Worm (Caenorhabditis elegans) whole organism, young adult: ENCODE data around the gene F01D5.6.
"Not testable (repeated sequence)": the region's sequence is repeated elsewhere in the genome, so short reads cannot be mapped to it uniquely, and the experiment has no call there.

Experiments used
- C06A6.2 ChIP-seq: fragments of 200-800 bp; sonication (Bioruptor generic); conservative IDR thresholded peaks from 2 replicates; pipeline ENCODE4 v1.3.6; 2022; ENCODE audit warnings: missing genetic modification characterization, missing compliant biosample characterization
- F22D6.2 ChIP-seq: sonication (generic microtip); optimal IDR thresholded peaks from 2 replicates; lab custom pipeline; 2016; ENCODE audit warnings: mild to moderate bottlenecking, missing genetic modification characterization, missing compliant biosample characterization
- F23B12.7 ChIP-seq: sonication (generic microtip); optimal IDR thresholded peaks from 2 replicates; lab custom pipeline; 2017; ENCODE audit warnings: missing genetic modification characterization, mild to moderate bottlenecking, missing compliant biosample characterization, antibody characterized with exemption, moderate library complexity; ENCODE audit not compliant: insufficient read depth
- F37B4.10 ChIP-seq: fragments of 200-800 bp; sonication (Bioruptor generic); IDR thresholded peaks from 2 replicates; pipeline ENCODE4 v1.3.6; 2022; ENCODE audit warnings: missing genetic modification characterization, missing compliant biosample characterization
- F39B2.1 ChIP-seq: fragments of 200-800 bp; sonication (Bioruptor generic); IDR thresholded peaks from 2 replicates; pipeline ENCODE4 v1.3.6; 2022; ENCODE audit warnings: missing genetic modification reagents, missing genetic modification characterization, missing compliant biosample characterization
- K12H6.12 ChIP-seq: fragments of 200-800 bp; sonication (Bioruptor generic); optimal IDR thresholded peaks from 2 replicates; lab custom pipeline; 2018; ENCODE audit warnings: mild to moderate bottlenecking, missing genetic modification characterization, missing compliant biosample characterization
- Y56A3A.18 ChIP-seq: fragments of 200-800 bp; sonication (Bioruptor generic); IDR thresholded peaks from 2 replicates; pipeline ENCODE4 v1.3.6; 2022; ENCODE audit warnings: missing genetic modification reagents, missing genetic modification characterization, missing compliant biosample characterization
- Y67H2A.10 ChIP-seq: fragments of 200-800 bp; sonication (Bioruptor generic); conservative IDR thresholded peaks from 2 replicates; pipeline ENCODE4 v1.3.6; 2022; ENCODE audit warnings: missing genetic modification reagents, missing genetic modification characterization, missing compliant biosample characterization
- ama-1 ChIP-seq, 3 experiments: fragments of 150-350 bp in 1 of 3; sonication (generic microtip) in 2 of 3; optimal IDR thresholded peaks; 2 replicates each; lab custom pipeline; 2014 to 2018; ENCODE audit warnings: missing biosample characterization in 2 of 3, missing genetic modification characterization in 2 of 3, missing genetic modification reagents in 2 of 3
- aptf-2 ChIP-seq: fragments of 200-800 bp; sonication (Bioruptor generic); conservative IDR thresholded peaks from 2 replicates; pipeline ENCODE4 v1.3.6; 2022; ENCODE audit warnings: missing genetic modification reagents, missing genetic modification characterization, missing compliant biosample characterization
- attf-5 ChIP-seq: fragments of 200-800 bp; sonication (Bioruptor generic); optimal IDR thresholded peaks from 2 replicates; lab custom pipeline; 2018; ENCODE audit warnings: mild to moderate bottlenecking, missing genetic modification characterization, missing compliant biosample characterization
- ccch-3 ChIP-seq: fragments of 200-800 bp; sonication (Bioruptor generic); optimal IDR thresholded peaks from 2 replicates; lab custom pipeline; 2018; ENCODE audit warnings: mild to moderate bottlenecking, missing genetic modification characterization, missing compliant biosample characterization
- ceh-27 ChIP-seq: fragments of 200-800 bp; sonication (Bioruptor generic); optimal IDR thresholded peaks from 2 replicates; lab custom pipeline; 2018; ENCODE audit warnings: mild to moderate bottlenecking, missing genetic modification characterization, moderate library complexity, missing compliant biosample characterization
- ceh-58 ChIP-seq: fragments of 200-800 bp; sonication (Bioruptor generic); IDR thresholded peaks from 2 replicates; pipeline ENCODE4 v1.3.6; 2022; ENCODE audit warnings: missing genetic modification characterization, missing compliant biosample characterization
- dpl-1 ChIP-seq: fragments of 150-350 bp; optimal IDR thresholded peaks from 2 replicates; lab custom pipeline; 2014; ENCODE audit warnings: missing biosample characterization, missing genetic modification reagents, missing genetic modification characterization
- egrh-3 ChIP-seq: fragments of 200-800 bp; sonication (Bioruptor generic); IDR thresholded peaks from 2 replicates; pipeline ENCODE4 v1.3.6; 2022; ENCODE audit warnings: missing genetic modification reagents, missing genetic modification characterization, missing compliant biosample characterization
- hmg-1.2 ChIP-seq: fragments of 200-800 bp; sonication (Bioruptor generic); IDR thresholded peaks from 2 replicates; pipeline ENCODE4 v1.3.6; 2022; ENCODE audit warnings: missing genetic modification reagents, missing genetic modification characterization, missing compliant biosample characterization
- lag-1 ChIP-seq: fragments of 200-800 bp; sonication (Bioruptor generic); IDR thresholded peaks from 2 replicates; pipeline ENCODE4 v1.3.6; 2022; ENCODE audit warnings: missing genetic modification reagents, missing genetic modification characterization, missing compliant biosample characterization
- let-607 ChIP-seq, 2 experiments: fragments of 200-800 bp in 1 of 2; sonication (Bioruptor generic) in 1 of 2; sonication (generic microtip) in 1 of 2; optimal IDR thresholded peaks; 2 replicates each; lab custom pipeline; 2016 to 2018; ENCODE audit warnings: mild to moderate bottlenecking in 2 of 2, missing compliant biosample characterization in 2 of 2, missing genetic modification characterization in 2 of 2, moderate library complexity in 2 of 2, missing genotype in 1 of 2
- lir-1 ChIP-seq: fragments of 200-800 bp; sonication (Bioruptor generic); conservative IDR thresholded peaks from 2 replicates; pipeline ENCODE4 v1.3.6; 2022; ENCODE audit warnings: missing genetic modification reagents, missing genetic modification characterization, missing compliant biosample characterization
- lsl-1 ChIP-seq: fragments of 200-800 bp; sonication (Bioruptor generic); optimal IDR thresholded peaks from 2 replicates; lab custom pipeline; 2018; ENCODE audit warnings: mild to moderate bottlenecking, missing genetic modification characterization, moderate library complexity, missing compliant biosample characterization
- lsy-27 ChIP-seq: sonication (generic microtip); optimal IDR thresholded peaks from 2 replicates; lab custom pipeline; 2017; ENCODE audit warnings: missing genetic modification characterization, mild to moderate bottlenecking, missing compliant biosample characterization, antibody characterized with exemption, missing genotype, borderline replicate concordance; ENCODE audit not compliant: insufficient read depth
- madf-10 ChIP-seq: sonication (generic microtip); optimal IDR thresholded peaks from 2 replicates; lab custom pipeline; 2016; ENCODE audit warnings: mild to moderate bottlenecking, missing genetic modification characterization, missing compliant biosample characterization
- madf-3 ChIP-seq: fragments of 200-800 bp; sonication (Bioruptor generic); IDR thresholded peaks from 2 replicates; pipeline ENCODE4 v1.3.6; 2022; ENCODE audit warnings: missing genetic modification reagents, missing genetic modification characterization, missing compliant biosample characterization
- nhr-80 ChIP-seq: sonication (generic microtip); optimal IDR thresholded peaks from 2 replicates; lab custom pipeline; 2016; ENCODE audit warnings: missing genetic modification characterization, missing compliant biosample characterization
- pha-4 ChIP-seq: fragments of 150-350 bp; sonication (generic microtip); optimal IDR thresholded peaks from 2 replicates; lab custom pipeline; 2014; ENCODE audit warnings: missing biosample characterization, missing genetic modification reagents, missing genetic modification characterization
- snpc-3.4 ChIP-seq: sonication (generic microtip); optimal IDR thresholded peaks from 2 replicates; lab custom pipeline; 2017; ENCODE audit warnings: missing genetic modification characterization, mild to moderate bottlenecking, missing compliant biosample characterization, antibody characterized with exemption, moderate library complexity, missing genotype, missing genetic modification reagents
- snpc-4 ChIP-seq, 5 experiments: fragments of 150-350 bp in 1 of 5; sonication (generic microtip) in 4 of 5; optimal IDR thresholded peaks; 2 replicates each; lab custom pipeline; 2014 to 2018; ENCODE audit warnings: missing genetic modification characterization in 5 of 5, missing biosample characterization in 3 of 5, antibody characterized with exemption in 2 of 5, mild to moderate bottlenecking in 2 of 5, missing compliant biosample characterization in 2 of 5, missing genotype in 2 of 5, moderate library complexity in 2 of 5, missing genetic modification reagents in 1 of 5
- xnd-1 ChIP-seq: sonication (generic microtip); optimal IDR thresholded peaks from 2 replicates; lab custom pipeline; 2016; ENCODE audit warnings: missing genotype, missing genetic modification reagents, missing genetic modification characterization, missing compliant biosample characterization
- zfh-2 ChIP-seq: fragments of 200-800 bp; sonication (Bioruptor generic); conservative IDR thresholded peaks from 2 replicates; pipeline ENCODE4 v1.3.6; 2022; ENCODE audit warnings: missing genetic modification reagents, missing genetic modification characterization, missing compliant biosample characterization
- ztf-3 ChIP-seq: fragments of 200-800 bp; sonication (Bioruptor generic); optimal IDR thresholded peaks from 2 replicates; lab custom pipeline; 2018; ENCODE audit warnings: mild to moderate bottlenecking, missing genetic modification characterization, missing compliant biosample characterization

Gene F01D5.6

ce11 chrII:13966242-13966641 is 40.1 kb upstream of the F01D5.6 start, which contains the start of gene W07G1.7:
TSS of gene W07G1.7 (minus strand) at chrII:13966342.
- TF ChIP-seq F39B2.1 (GFP tag; lab: Robert Waterston, UW) (no peak), lag-1 (no peak), Y56A3A.18 (GFP tag; lab: Robert Waterston, UW) (no peak), K12H6.12 (tag; lab: Kevin White, UChicago) (no peak), F22D6.2 (tag; lab: Kevin White, UChicago) (no peak), ccch-3 (GFP tag; lab: Kevin White, UChicago) (no peak)

- TF ChIP-seq egrh-3 (GFP tag; lab: Robert Waterston, UW) (peak; percentile 36; the same call in 1 of the 2 replicates), zfh-2 (GFP tag; lab: Robert Waterston, UW) (peak; percentile 51; the same call in 1 of the 2 replicates), snpc-4 (tag; optimal IDR thresholded peaks at IDR 0.05; lab: Kevin White, UChicago) (peak in 1 of 4 experiments; percentile 47), lag-1 (0 out of 2 replicates have a peak, but pooled peaks have one; percentile 40)
- not testable (repeated sequence) for TF ChIP-seq snpc-4 (GFP tag; optimal IDR thresholded peaks at IDR 0.05; lab: Kevin White, UChicago)
These were observed 38.3 kb upstream of the F01D5.6 start for ce11 chrII:13968007-13968406.

ce11 chrII:13968979-13969378 is 37.3 kb upstream of the F01D5.6 start, which contains the start of gene sre-43:
TSS of gene sre-43 (minus strand) at chrII:13969079.
- TF ChIP-seq aptf-2 (GFP tag; lab: Robert Waterston, UW) (no peak), lsl-1 (GFP tag; lab: Kevin White, UChicago) (no peak), madf-3 (GFP tag; lab: Robert Waterston, UW) (no peak), madf-10 (tag; lab: Kevin White, UChicago) (no peak), Y67H2A.10 (no peak), ccch-3 (GFP tag; lab: Kevin White, UChicago) (no peak), lsy-27 (no peak), hmg-1.2 (GFP tag; lab: Robert Waterston, UW) (no peak), ceh-58 (no peak), ama-1 (optimal IDR thresholded peaks at IDR 0.05; lab: Kevin White, UChicago) (no peak), ama-1 (GFP tag; optimal IDR thresholded peaks at IDR 0.05; lab: Kevin White, UChicago) (no peak), C06A6.2 (GFP tag; lab: Robert Waterston, UW) (no peak), ceh-27 (GFP tag; lab: Kevin White, UChicago) (no peak), F39B2.1 (GFP tag; lab: Robert Waterston, UW) (no peak), ztf-3 (GFP tag; lab: Kevin White, UChicago) (no peak), snpc-3.4 (tag; lab: Kevin White, UChicago) (no peak)

ce11 chrII:13972199-13972598 is 34.1 kb upstream of the F01D5.6 start:
- TF ChIP-seq pha-4 (tag; lab: Kevin White, UChicago) (no peak), K12H6.12 (tag; lab: Kevin White, UChicago) (no peak), zfh-2 (GFP tag; lab: Robert Waterston, UW) (peak; percentile 55; the same call in 1 of the 2 replicates), F37B4.10 (GFP tag; lab: Robert Waterston, UW) (0 out of 2 replicates have a peak, but pooled peaks have one; percentile 84), attf-5 (GFP tag; lab: Kevin White, UChicago) (no peak), lir-1 (GFP tag; lab: Robert Waterston, UW) (no peak), xnd-1 (tag; lab: Kevin White, UChicago) (no peak)

- TF ChIP-seq dpl-1 (GFP tag; lab: Kevin White, UChicago) (no peak), F23B12.7 (tag; lab: Kevin White, UChicago) (no peak), let-607 (tag; optimal IDR thresholded peaks at IDR 0.05; lab: Kevin White, UChicago) (peak; percentile 52 to 64), snpc-4 (GFP tag; optimal IDR thresholded peaks at IDR 0.05; lab: Kevin White, UChicago) (no peak), snpc-4 (tag; optimal IDR thresholded peaks at IDR 0.05; lab: Kevin White, UChicago) (peak in 1 of 4 experiments; percentile 8), nhr-80 (tag; lab: Kevin White, UChicago) (peak; percentile 55)
These were observed 32.8 kb upstream of the F01D5.6 start, which contains the start of gene Y39G8B.1 for ce11 chrII:13973514-13973913. TSS of gene Y39G8B.1 (minus strand) at chrII:13973812.
